Fruit fly (Drosophila melanogaster) whole organism, embryonic: Measurements from ENCODE around the gene CG17221.

Experiments
- CG11247 ChIP-seq: fragments of 200-800 bp; sonication (Bioruptor generic); IDR thresholded peaks from 2 replicates; pipeline ENCODE4 v1.3.6; 2022; ENCODE audit warnings: missing biosample characterization, missing genetic modification characterization
- CG11504 ChIP-seq: fragments of 200-800 bp; sonication (Bioruptor generic); optimal IDR thresholded peaks from 3 replicates; lab custom pipeline; 2019; ENCODE audit warnings: missing biosample characterization, mild to moderate bottlenecking, missing genetic modification characterization, moderate library complexity
- CG12219 ChIP-seq: fragments of 200-800 bp; sonication (Bioruptor generic); optimal IDR thresholded peaks from 3 replicates; lab custom pipeline; 2018; ENCODE audit warnings: missing biosample characterization, mild to moderate bottlenecking, missing genetic modification characterization
- CG12299 ChIP-seq: fragments of 200-800 bp; sonication (Bioruptor generic); optimal IDR thresholded peaks from 2 replicates; lab custom pipeline; 2018; ENCODE audit warnings: missing biosample characterization, mild to moderate bottlenecking, missing genetic modification characterization
- CG13775 ChIP-seq: fragments of 200-800 bp; sonication (Bioruptor generic); optimal IDR thresholded peaks from 3 replicates; lab custom pipeline; 2017; ENCODE audit warnings: missing biosample characterization, mild to moderate bottlenecking, missing genetic modification characterization
- CG1647 ChIP-seq: fragments of 200-800 bp; sonication (Bioruptor generic); optimal IDR thresholded peaks from 3 replicates; lab custom pipeline; 2016; ENCODE audit warnings: missing biosample characterization, missing genetic modification characterization
- CG18262 ChIP-seq: fragments of 200-800 bp; optimal IDR thresholded peaks from 3 replicates; lab custom pipeline; 2019; ENCODE audit warnings: missing biosample characterization, mild to moderate bottlenecking, missing genetic modification characterization, moderate library complexity
- CG18599 ChIP-seq: fragments of 200-800 bp; sonication (Bioruptor generic); optimal IDR thresholded peaks from 3 replicates; lab custom pipeline; 2017; ENCODE audit warnings: missing biosample characterization, missing genetic modification characterization, mild to moderate bottlenecking, moderate library complexity, missing genetic modification reagents
- CG2120 ChIP-seq: fragments of 200-800 bp; sonication (Bioruptor generic); optimal IDR thresholded peaks from 3 replicates; lab custom pipeline; 2016; ENCODE audit warnings: missing biosample characterization, missing genetic modification characterization
- CG31365 ChIP-seq: fragments of 200-800 bp; sonication (Bioruptor generic); optimal IDR thresholded peaks from 2 replicates; lab custom pipeline; 2018; ENCODE audit warnings: missing biosample characterization, mild to moderate bottlenecking, missing genetic modification characterization
- CG32532 ChIP-seq: fragments of 200-800 bp; sonication (Bioruptor generic); IDR thresholded peaks from 2 replicates; pipeline ENCODE4 v1.3.6; 2022; ENCODE audit warnings: missing biosample characterization, missing genetic modification characterization
- CG3847 ChIP-seq: fragments of 200-800 bp; sonication (Bioruptor generic); IDR thresholded peaks from 2 replicates; pipeline ENCODE4 v1.3.6; 2022; ENCODE audit warnings: missing biosample characterization, missing genetic modification characterization
- CG6683 ChIP-seq: fragments of 200-800 bp; sonication (Bioruptor generic); optimal IDR thresholded peaks from 2 replicates; lab custom pipeline; 2017; ENCODE audit warnings: missing biosample characterization, mild to moderate bottlenecking, missing genetic modification characterization, missing genetic modification reagents
- CG8388 ChIP-seq: fragments of 200-800 bp; sonication (Bioruptor generic); optimal IDR thresholded peaks from 2 replicates; lab custom pipeline; 2019; ENCODE audit warnings: missing biosample characterization, mild to moderate bottlenecking, missing genetic modification characterization, moderate library complexity
- CG8924 ChIP-seq: fragments of 200-800 bp; optimal IDR thresholded peaks from 3 replicates; lab custom pipeline; 2019; ENCODE audit warnings: missing biosample characterization, mild to moderate bottlenecking, missing genetic modification characterization, moderate library complexity
- CG8944 ChIP-seq: fragments of 200-800 bp; sonication (Bioruptor generic); optimal IDR thresholded peaks from 3 replicates; lab custom pipeline; 2016; ENCODE audit warnings: missing biosample characterization, missing genetic modification characterization
- CG9609 ChIP-seq: fragments of 200-800 bp; sonication (Bioruptor generic); optimal IDR thresholded peaks from 3 replicates; lab custom pipeline; 2016; ENCODE audit warnings: missing biosample characterization, missing genetic modification characterization
- Dbx ChIP-seq: fragments of 200-800 bp; sonication (Bioruptor generic); IDR thresholded peaks from 3 replicates; pipeline ENCODE4 v1.3.6; 2022; ENCODE audit warnings: missing biosample characterization, missing genetic modification characterization
- Dp ChIP-seq: fragments of 200-800 bp; sonication (Bioruptor generic); optimal IDR thresholded peaks from 2 replicates; lab custom pipeline; 2018; ENCODE audit warnings: missing biosample characterization, mild to moderate bottlenecking, missing genetic modification characterization, moderate library complexity
- Gug ChIP-seq: fragments of 200-800 bp; sonication (Bioruptor generic); IDR thresholded peaks from 4 replicates; pipeline ENCODE4 v1.3.6; 2022; ENCODE audit warnings: missing biosample characterization, missing genetic modification characterization
- HLH3B ChIP-seq: fragments of 200-800 bp; sonication (Bioruptor generic); IDR thresholded peaks from 2 replicates; pipeline ENCODE4 v1.3.6; 2022; ENCODE audit warnings: missing biosample characterization, missing genetic modification characterization
- HLH54F ChIP-seq: fragments of 200-800 bp; sonication (Bioruptor generic); optimal IDR thresholded peaks from 3 replicates; lab custom pipeline; 2016; ENCODE audit warnings: missing biosample characterization, missing genetic modification characterization
- Lim3 ChIP-seq: fragments of 200-800 bp; sonication (Bioruptor generic); IDR thresholded peaks from 2 replicates; pipeline ENCODE4 v1.3.6; 2022; ENCODE audit warnings: missing biosample characterization, missing genetic modification characterization
- Meics ChIP-seq: fragments of 200-800 bp; sonication (Bioruptor generic); optimal IDR thresholded peaks from 2 replicates; lab custom pipeline; 2017; ENCODE audit warnings: missing biosample characterization, mild to moderate bottlenecking, missing genetic modification characterization
- Rx ChIP-seq: fragments of 200-800 bp; sonication (Bioruptor generic); IDR thresholded peaks from 2 replicates; pipeline ENCODE4 v1.3.6; 2022; ENCODE audit warnings: missing biosample characterization, missing genetic modification characterization
- Taf1 ChIP-seq: fragments of 200-800 bp; sonication (Bioruptor generic); IDR thresholded peaks from 2 replicates; pipeline ENCODE4 v1.3.6; 2022; ENCODE audit warnings: missing biosample characterization, missing genetic modification characterization
- Trl ChIP-seq, 3 experiments: fragments of >200 bp in 2 of 3; fragments of 200-800 bp in 1 of 3; sonication (Bioruptor generic) in 1 of 3; optimal IDR thresholded peaks; 2 replicates in 1 of 3; 3 replicates in 2 of 3; lab custom pipeline; 2016 to 2017; ENCODE audit warnings: missing biosample characterization in 1 of 3, missing genetic modification characterization in 1 of 3
- Usf ChIP-seq: fragments of 200-800 bp; sonication (Bioruptor generic); optimal IDR thresholded peaks from 2 replicates; lab custom pipeline; 2017; ENCODE audit warnings: missing genotype, missing biosample characterization, missing genetic modification characterization
- ato ChIP-seq: fragments of 200-800 bp; sonication (Bioruptor generic); IDR thresholded peaks from 2 replicates; pipeline ENCODE4 v1.3.6; 2022; ENCODE audit warnings: missing biosample characterization, missing genetic modification characterization; ENCODE audit not compliant: partially characterized antibody
- bowl ChIP-seq: fragments of 200-800 bp; sonication (Bioruptor generic); IDR thresholded peaks from 2 replicates; pipeline ENCODE4 v1.3.6; 2022; ENCODE audit warnings: missing biosample characterization, missing genetic modification characterization
- cwo ChIP-seq: fragments of 200-800 bp; sonication (Bioruptor generic); optimal IDR thresholded peaks from 3 replicates; lab custom pipeline; 2017; ENCODE audit warnings: missing biosample characterization, missing genetic modification characterization, mild to moderate bottlenecking, moderate library complexity, missing genetic modification reagents
- dpn ChIP-seq, 2 experiments: fragments of 200-800 bp; sonication (Bioruptor generic); optimal IDR thresholded peaks; 3 replicates each; lab custom pipeline; 2016; ENCODE audit warnings: missing biosample characterization in 2 of 2, missing genetic modification characterization in 2 of 2
- dysf ChIP-seq: fragments of 200-800 bp; sonication (Bioruptor generic); IDR thresholded peaks from 3 replicates; pipeline ENCODE4 v1.3.6; 2022; ENCODE audit warnings: missing biosample characterization, missing genetic modification characterization
- eyg ChIP-seq: fragments of 200-800 bp; sonication (Bioruptor generic); optimal IDR thresholded peaks from 3 replicates; lab custom pipeline; 2016; ENCODE audit warnings: missing biosample characterization, missing genetic modification characterization
- fd96Cb ChIP-seq: fragments of 200-800 bp; sonication (Bioruptor generic); optimal IDR thresholded peaks from 2 replicates; lab custom pipeline; 2018; ENCODE audit warnings: missing biosample characterization, mild to moderate bottlenecking, missing genetic modification characterization, moderate library complexity
- gro ChIP-seq: fragments of 200-800 bp; sonication (Bioruptor generic); optimal IDR thresholded peaks from 2 replicates; lab custom pipeline; 2016; ENCODE audit warnings: missing biosample characterization, missing genetic modification characterization
- gsb-n ChIP-seq: fragments of 200-800 bp; sonication (Bioruptor generic); optimal IDR thresholded peaks from 3 replicates; lab custom pipeline; 2018; ENCODE audit warnings: missing biosample characterization, mild to moderate bottlenecking, missing genetic modification characterization
- inv ChIP-seq: fragments of 200-800 bp; sonication (Bioruptor generic); IDR thresholded peaks from 2 replicates; pipeline ENCODE4 v1.3.6; 2022; ENCODE audit warnings: missing biosample characterization, missing genetic modification characterization; ENCODE audit not compliant: partially characterized antibody
- jigr1 ChIP-seq: fragments of 200-800 bp; sonication (Bioruptor generic); IDR thresholded peaks from 3 replicates; pipeline ENCODE4 v1.3.6; 2022; ENCODE audit warnings: missing biosample characterization, missing genetic modification characterization
- mam ChIP-seq: fragments of 200-800 bp; sonication (Bioruptor generic); optimal IDR thresholded peaks from 3 replicates; lab custom pipeline; 2016; ENCODE audit warnings: missing biosample characterization, missing genetic modification characterization
- pan ChIP-seq, 4 experiments: fragments of >200 bp in 3 of 4; fragments of 200-800 bp in 1 of 4; sonication (Bioruptor generic) in 1 of 4; optimal IDR thresholded peaks in 3 of 4; IDR thresholded peaks in 1 of 4; 2 replicates each; pipeline versions ENCODE4 v1.3.6 to Lab custom; 2017 to 2022; ENCODE audit warnings: missing biosample characterization in 2 of 4, missing genetic modification characterization in 2 of 4, mixed read lengths in 1 of 4
- row ChIP-seq: fragments of 200-800 bp; sonication (Bioruptor generic); IDR thresholded peaks from 3 replicates; pipeline ENCODE4 v1.3.6; 2022; ENCODE audit warnings: missing biosample characterization, missing genetic modification characterization
- slbo ChIP-seq: fragments of 200-800 bp; sonication (Bioruptor generic); IDR thresholded peaks from 2 replicates; pipeline ENCODE4 v1.3.6; 2022; ENCODE audit warnings: missing biosample characterization, missing genetic modification characterization
- stc ChIP-seq: fragments of 200-800 bp; sonication (Bioruptor generic); IDR thresholded peaks from 2 replicates; pipeline ENCODE4 v1.3.6; 2022; ENCODE audit warnings: missing biosample characterization, missing genetic modification characterization
- tx ChIP-seq: fragments of 200-800 bp; sonication (Bioruptor generic); optimal IDR thresholded peaks from 2 replicates; lab custom pipeline; 2016; ENCODE audit warnings: missing biosample characterization, missing genetic modification characterization
- vvl ChIP-seq: fragments of 200-800 bp; sonication (Bioruptor generic); IDR thresholded peaks from 2 replicates; pipeline ENCODE4 v1.3.6; 2022; ENCODE audit warnings: missing biosample characterization, missing genetic modification characterization
- zfh2 ChIP-seq: fragments of 200-800 bp; sonication (Bioruptor generic); optimal IDR thresholded peaks from 2 replicates; lab custom pipeline; 2016; ENCODE audit warnings: missing biosample characterization, missing genetic modification characterization

The CG17221 gene

DNA sequence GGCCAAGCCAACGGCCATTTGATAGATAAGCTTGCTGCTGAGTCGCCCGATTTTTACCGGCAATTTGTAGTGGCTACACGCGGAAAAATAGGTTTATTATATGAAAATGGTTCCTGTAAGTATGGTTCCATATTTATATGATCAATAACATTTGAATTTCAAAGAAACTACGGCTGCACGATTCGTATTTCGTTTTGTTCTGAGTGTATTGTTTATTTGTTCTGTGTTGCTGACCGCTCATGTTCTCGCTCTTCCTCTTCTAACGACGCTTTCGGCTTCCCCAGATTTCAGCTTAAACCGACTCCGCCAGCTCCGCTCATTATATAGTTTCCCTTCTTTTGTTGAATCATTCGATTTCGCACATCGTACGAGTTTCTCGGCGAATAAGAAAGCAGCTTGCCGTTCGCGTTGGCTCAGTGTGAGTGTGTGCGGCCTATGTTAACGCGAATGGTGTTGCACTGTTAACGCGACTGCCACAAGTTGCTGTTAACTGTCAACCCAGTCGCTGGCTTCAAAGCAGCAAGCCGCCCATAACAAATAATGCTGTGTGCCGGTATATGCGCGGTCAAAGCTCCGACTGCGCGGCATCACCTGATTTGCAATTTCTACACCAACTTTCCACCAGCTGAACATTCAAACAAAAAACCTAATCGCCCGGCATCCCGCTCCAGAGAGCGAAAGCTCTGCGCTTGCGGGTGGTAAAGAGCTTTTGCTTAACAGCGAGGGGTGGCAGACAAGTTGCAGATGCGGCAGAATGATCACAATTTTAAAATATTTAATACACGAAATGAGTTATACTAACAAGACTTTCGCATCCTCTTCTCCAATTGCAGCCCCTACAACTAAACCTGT lies 19.2 kb downstream of the CG17221 start (continued):
- TF ChIP-seq dpn (GFP tag; optimal IDR thresholded peaks at IDR 0.05; lab: Kevin White, UChicago) (peak in 1 of 2 experiments; percentile 23), CG31365 (tag; lab: Kevin White, UChicago) (no peak), Dbx (GFP tag; lab: Robert Waterston, UW) (0 out of 3 replicates have a peak, but pooled peaks have one; percentile 25), CG8388 (GFP tag; lab: Kevin White, UChicago) (no peak), CG9609 (GFP tag; lab: Kevin White, UChicago) (peak; percentile 19), tx (GFP tag; lab: Kevin White, UChicago) (peak; percentile 13), gro (peak; percentile 50), Trl (optimal IDR thresholded peaks at IDR 0.05; lab: Kevin White, UChicago) (peak; percentile 27 to 32), Trl (GFP tag; optimal IDR thresholded peaks at IDR 0.05; lab: Kevin White, UChicago) (no peak), CG18599 (GFP tag; lab: Kevin White, UChicago) (peak; percentile 51), CG6683 (GFP tag; lab: Kevin White, UChicago) (no peak), fd96Cb (tag; lab: Kevin White, UChicago) (no peak), CG2120 (GFP tag; lab: Kevin White, UChicago) (peak; percentile 85), stc (GFP tag; lab: Robert Waterston, UW) (no peak), CG32532 (GFP tag; lab: Robert Waterston, UW) (peak; percentile 48; the same call in 1 of the 2 replicates), CG12219 (GFP tag; lab: Kevin White, UChicago) (no peak), inv (GFP tag; lab: Robert Waterston, UW) (no peak), CG8944 (GFP tag; lab: Kevin White, UChicago) (peak; percentile 8), slbo (GFP tag; lab: Robert Waterston, UW) (peak; percentile 76), gsb-n (tag; lab: Kevin White, UChicago) (no peak), row (GFP tag; lab: Robert Waterston, UW) (peak; percentile 65), CG11247 (GFP tag; lab: Robert Waterston, UW) (peak; percentile 43; the same call in 1 of the 2 replicates), CG18262 (tag; lab: Kevin White, UChicago) (no peak), Meics (GFP tag; lab: Kevin White, UChicago) (peak; percentile 61), bowl (GFP tag; lab: Robert Waterston, UW) (no peak), ato (no peak), zfh2 (GFP tag; lab: Kevin White, UChicago) (peak; percentile 56), pan (optimal IDR thresholded peaks at IDR 0.05; lab: Kevin White, UChicago) (no peak), pan (GFP tag; optimal IDR thresholded peaks at IDR 0.05 in 1 of 2, IDR thresholded peaks at IDR 0.05 in 1 of 2) (no peak), CG3847 (peak; percentile 39; the same call in 1 of the 2 replicates), Lim3 (GFP tag; lab: Robert Waterston, UW) (0 out of 2 replicates have a peak, but pooled peaks have one; percentile 12), Taf1 (GFP tag; lab: Robert Waterston, UW) (peak; percentile 50), jigr1 (GFP tag; lab: Robert Waterston, UW) (no peak), Usf (GFP tag; lab: Kevin White, UChicago) (peak; percentile 28), Rx (GFP tag; lab: Robert Waterston, UW) (0 out of 2 replicates have a peak, but pooled peaks have one; percentile 21), CG13775 (GFP tag; lab: Kevin White, UChicago) (peak; percentile 28), dysf (GFP tag; lab: Robert Waterston, UW) (peak; percentile 67), HLH54F (GFP tag; lab: Kevin White, UChicago) (peak; percentile 41), cwo (GFP tag; lab: Kevin White, UChicago) (peak; percentile 39), Dp (GFP tag; lab: Kevin White, UChicago) (peak; percentile 21), CG8924 (tag; lab: Kevin White, UChicago) (no peak), mam (peak; percentile 52), CG12299 (tag; lab: Kevin White, UChicago) (no peak), Gug (GFP tag; lab: Robert Waterston, UW) (peak; percentile 20; the same call in 1 of the 4 replicates), vvl (peak; percentile 34; the same call in 1 of the 2 replicates), eyg (GFP tag; lab: Kevin White, UChicago) (peak; percentile 43), CG11504 (tag; lab: Kevin White, UChicago) (peak; percentile 27), CG1647 (no peak), HLH3B (GFP tag; lab: Robert Waterston, UW) (0 out of 2 replicates have a peak, but pooled peaks have one; percentile 28)
